Fruit fly (Drosophila melanogaster): ENCODE data around the gene pira.

Gene pira

DNA sequence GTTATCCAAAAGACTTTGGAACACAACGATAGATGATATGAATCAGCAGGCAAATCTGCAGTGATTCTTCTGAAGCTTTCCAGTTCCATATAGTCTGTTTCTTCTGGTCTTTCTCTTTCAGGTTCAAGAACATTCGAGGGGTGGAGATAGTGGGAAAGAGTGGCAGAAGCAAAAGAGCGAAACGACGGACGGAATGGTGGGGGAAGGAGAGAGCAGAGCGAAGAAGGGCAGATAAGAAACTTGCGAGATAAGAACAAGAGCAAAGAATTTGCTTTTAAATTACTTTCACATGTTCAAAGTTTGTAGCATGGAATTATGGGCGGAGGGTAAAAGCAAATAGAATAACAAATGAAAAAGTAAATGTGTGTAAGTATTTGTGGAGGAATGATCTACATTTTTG lies 24.4 kb downstream of the pira start (continued):
- TF ChIP-seq Hey (tag; optimal IDR thresholded peaks at IDR 0.05) (no peak), CG17829 (tag; optimal IDR thresholded peaks at IDR 0.05) (no peak), HmgZ (tag; optimal IDR thresholded peaks at IDR 0.05) (peak; percentile 27), odd (GFP tag; optimal IDR thresholded peaks at IDR 0.05) (no peak), NFAT (GFP tag; IDR thresholded peaks at IDR 0.05) (no peak), CG15514 (GFP tag; optimal IDR thresholded peaks at IDR 0.05) (no peak), phol (tag; optimal IDR thresholded peaks at IDR 0.05) (no peak), CG7745 (tag; optimal IDR thresholded peaks at IDR 0.05) (peak; percentile 31), mirr (GFP tag; optimal IDR thresholded peaks at IDR 0.05) (peak; percentile 17), Lim3 (GFP tag; IDR thresholded peaks at IDR 0.05) (no peak), Mad (GFP tag; optimal IDR thresholded peaks at IDR 0.05) (no peak), CG2712 (tag; optimal IDR thresholded peaks at IDR 0.05) (no peak), Dbx (GFP tag; IDR thresholded peaks at IDR 0.05) (no peak), sisA (GFP tag; IDR thresholded peaks at IDR 0.05) (no peak), H2.0 (GFP tag; IDR thresholded peaks at IDR 0.05) (no peak), CG5180 (GFP tag; optimal IDR thresholded peaks at IDR 0.05) (peak; percentile 62), crol (GFP tag; IDR thresholded peaks at IDR 0.05) (peak; percentile 90), CG13624 (GFP tag; optimal IDR thresholded peaks at IDR 0.05) (no peak), CG18764 (GFP tag; optimal IDR thresholded peaks at IDR 0.05) (no peak), Atf3 (GFP tag; optimal IDR thresholded peaks at IDR 0.05) (no peak), CG6813 (GFP tag; optimal IDR thresholded peaks at IDR 0.05) (peak; percentile 13), CTCF (GFP tag; optimal IDR thresholded peaks at IDR 0.05) (no peak), ssp (GFP tag; IDR thresholded peaks at IDR 0.05) (no peak), CG14860 (GFP tag; IDR thresholded peaks at IDR 0.05; ENCODE audit: partially characterized antibody) (no peak), sd (tag; optimal IDR thresholded peaks at IDR 0.05) (peak; percentile 82), abd-A (tag; optimal IDR thresholded peaks at IDR 0.05) (no peak), Med (GFP tag) (peak; percentile 42), sob (GFP tag; IDR thresholded peaks at IDR 0.05) (no peak), nom (GFP tag; optimal IDR thresholded peaks at IDR 0.05) (peak; percentile 59), Trl (optimal IDR thresholded peaks at IDR 0.05) (peak; percentile 38 to 46), Trl (GFP tag; optimal IDR thresholded peaks at IDR 0.05) (no peak), sug (tag; optimal IDR thresholded peaks at IDR 0.05) (peak; percentile 15), ash1 (GFP tag; optimal IDR thresholded peaks at IDR 0.05) (peak; percentile 65), lab (GFP tag; optimal IDR thresholded peaks at IDR 0.05) (no peak), cg (GFP tag; optimal IDR thresholded peaks at IDR 0.05) (peak; percentile 39), tin (GFP tag; optimal IDR thresholded peaks at IDR 0.05) (no peak), CG10274 (GFP tag; optimal IDR thresholded peaks at IDR 0.05) (no peak), CG11456 (GFP tag; IDR thresholded peaks at IDR 0.05) (no peak), CG32532 (GFP tag; IDR thresholded peaks at IDR 0.05) (no peak), cwo (GFP tag; optimal IDR thresholded peaks at IDR 0.05) (peak; percentile 23), chn (GFP tag; optimal IDR thresholded peaks at IDR 0.05) (no peak), NK7.1 (GFP tag; optimal IDR thresholded peaks at IDR 0.05) (no peak), Myb (GFP tag; optimal IDR thresholded peaks at IDR 0.05) (no peak), dmrt99B (tag; optimal IDR thresholded peaks at IDR 0.05) (no peak), mam (GFP tag; optimal IDR thresholded peaks at IDR 0.05) (no peak), kah (GFP tag; optimal IDR thresholded peaks at IDR 0.05) (no peak), CG6654 (GFP tag; optimal IDR thresholded peaks at IDR 0.05) (no peak), CG12236 (GFP tag; optimal IDR thresholded peaks at IDR 0.05) (no peak), GATAe (GFP tag; conservative IDR thresholded peaks at IDR 0.05) (peak; percentile 67), CG11695 (GFP tag; IDR thresholded peaks at IDR 0.05) (no peak), CG9215 (GFP tag; IDR thresholded peaks at IDR 0.05) (no peak), cas (GFP tag; IDR thresholded peaks at IDR 0.05) (no peak), CG10147 (GFP tag; optimal IDR thresholded peaks at IDR 0.05) (no peak)

Data from whole organism, embryonic.